Fruit fly (Drosophila melanogaster): ENCODE data around the gene eyg.
A peak's percentile ranks its signal among the peaks of the same experiment; 100 is the strongest.

Gene eyg

dm6 chr3L:12482917-12483316 is 15.1 kb upstream of the eyg start (continued):
- TF ChIP-seq GATAe (GFP tag; conservative IDR thresholded peaks at IDR 0.05) (0 out of 2 replicates have a peak, but pooled peaks have one; percentile 9), zen (tag; optimal IDR thresholded peaks at IDR 0.05) (peak; percentile 13), CG17612 (GFP tag; IDR thresholded peaks at IDR 0.05) (no peak; the same call in 1 of the 2 replicates), CG17328 (GFP tag; IDR thresholded peaks at IDR 0.05) (0 out of 2 replicates have a peak, but pooled peaks have one; percentile 46), Fer2 (tag; optimal IDR thresholded peaks at IDR 0.05) (peak; percentile 27), HLH54F (GFP tag; optimal IDR thresholded peaks at IDR 0.05) (peak; percentile 53), pum (GFP tag; optimal IDR thresholded peaks at IDR 0.05) (peak; percentile 57), MTF-1 (GFP tag; optimal IDR thresholded peaks at IDR 0.05; ENCODE audit: borderline replicate concordance) (no peak), H2.0 (GFP tag; IDR thresholded peaks at IDR 0.05) (peak; percentile 38; the same call in 1 of the 2 replicates), Trl (optimal IDR thresholded peaks at IDR 0.05) (no peak), Trl (GFP tag; optimal IDR thresholded peaks at IDR 0.05) (peak; percentile 19), crc (GFP tag; optimal IDR thresholded peaks at IDR 0.05) (peak; percentile 30), CG3407 (GFP tag; optimal IDR thresholded peaks at IDR 0.05) (peak; percentile 54), hkb (optimal IDR thresholded peaks at IDR 0.05) (no peak), hkb (GFP tag; IDR thresholded peaks at IDR 0.05) (peak; percentile 72), CG1832 (GFP tag; optimal IDR thresholded peaks at IDR 0.05) (no peak), CG33557 (GFP tag; optimal IDR thresholded peaks at IDR 0.05) (no peak), D (optimal IDR thresholded peaks at IDR 0.05) (no peak), D (GFP tag; optimal IDR thresholded peaks at IDR 0.05) (peak; percentile 84), Dip2 (GFP tag; IDR thresholded peaks at IDR 0.05) (no peak), lmd (GFP tag; IDR thresholded peaks at IDR 0.05) (peak; percentile 70), CG10321 (GFP tag; IDR thresholded peaks at IDR 0.05) (no peak), bowl (GFP tag; IDR thresholded peaks at IDR 0.05) (no peak), Dip3 (GFP tag; optimal IDR thresholded peaks at IDR 0.05) (peak; percentile 14), salm (tag; optimal IDR thresholded peaks at IDR 0.05) (peak; percentile 36), tgo (GFP tag; IDR thresholded peaks at IDR 0.05) (peak; percentile 80), BEAF-32 (GFP tag; optimal IDR thresholded peaks at IDR 0.05) (no peak), fru (optimal IDR thresholded peaks at IDR 0.05) (no peak), Oli (tag; optimal IDR thresholded peaks at IDR 0.05) (peak; percentile 84), Dek (tag; optimal IDR thresholded peaks at IDR 0.05) (peak; percentile 63), Neu2 (GFP tag; optimal IDR thresholded peaks at IDR 0.05; ENCODE audit: borderline replicate concordance) (no peak), CG3726 (GFP tag; IDR thresholded peaks at IDR 0.05) (no peak), CG12299 (tag; optimal IDR thresholded peaks at IDR 0.05) (peak; percentile 37), CG8089 (GFP tag; optimal IDR thresholded peaks at IDR 0.05) (peak; percentile 32), Optix (GFP tag; IDR thresholded peaks at IDR 0.05) (0 out of 3 replicates have a peak, but pooled peaks have one; percentile 35), grau (tag; optimal IDR thresholded peaks at IDR 0.05) (peak; percentile 82), CG32772 (GFP tag; IDR thresholded peaks at IDR 0.05) (peak; percentile 44; the same call in 1 of the 2 replicates), CG1792 (GFP tag; optimal IDR thresholded peaks at IDR 0.05) (peak; percentile 44), Gug (GFP tag; IDR thresholded peaks at IDR 0.05) (no peak; the same call in 2 of the 4 replicates), al (GFP tag; IDR thresholded peaks at IDR 0.05) (peak; percentile 59), onecut (GFP tag; IDR thresholded peaks at IDR 0.05) (peak; percentile 50), CG15696 (tag; optimal IDR thresholded peaks at IDR 0.05) (peak; percentile 27), gt (GFP tag; IDR thresholded peaks at IDR 0.05) (no peak), CG34422 (GFP tag; IDR thresholded peaks at IDR 0.05) (peak; percentile 64; the same call in 2 of the 3 replicates), CG13424 (tag; optimal IDR thresholded peaks at IDR 0.05) (peak; percentile 82), CG10979 (tag; optimal IDR thresholded peaks at IDR 0.05) (peak; percentile 80), CG8944 (GFP tag; optimal IDR thresholded peaks at IDR 0.05) (no peak), stwl (tag; optimal IDR thresholded peaks at IDR 0.05) (no peak), fu2 (GFP tag; optimal IDR thresholded peaks at IDR 0.05) (peak; percentile 26), CG14441 (GFP tag; IDR thresholded peaks at IDR 0.05) (peak; percentile 60), CG18476 (GFP tag; optimal IDR thresholded peaks at IDR 0.05) (peak; percentile 57), CG14014 (GFP tag; IDR thresholded peaks at IDR 0.05) (peak; percentile 71), CG12659 (GFP tag; optimal IDR thresholded peaks at IDR 0.05) (peak; percentile 86)
